Worm (Caenorhabditis elegans): ENCODE measurements around the gene Y69H2.17.

The Y69H2.17 gene

DNA sequence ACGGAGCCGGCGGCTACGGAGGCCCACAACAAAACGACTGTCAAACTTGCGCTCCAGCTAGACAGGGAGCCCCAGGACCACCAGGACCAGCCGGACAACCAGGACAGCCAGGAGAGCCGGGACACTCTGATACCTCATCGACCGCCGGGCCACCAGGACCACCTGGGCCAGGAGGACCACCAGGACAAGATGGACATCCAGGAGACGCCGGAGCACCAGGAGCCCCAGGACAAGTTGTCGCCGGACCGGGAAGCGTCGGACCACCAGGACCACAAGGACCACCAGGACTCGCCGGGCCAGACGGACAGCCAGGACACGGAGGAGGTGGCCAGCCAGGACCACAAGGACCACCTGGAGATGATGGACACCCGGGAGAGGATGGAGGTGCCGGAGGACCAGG lies 45.7 kb upstream of the Y69H2.17 start:
- no peak for TF ChIP-seq T23F11.4 (GFP tag; optimal IDR thresholded peaks at IDR 0.05)
- TF ChIP-seq gmeb-2 (tag; optimal IDR thresholded peaks at IDR 0.05), result no peak
- peak; percentile 3 for TF ChIP-seq ceh-2 (tag; optimal IDR thresholded peaks at IDR 0.05)

DNA sequence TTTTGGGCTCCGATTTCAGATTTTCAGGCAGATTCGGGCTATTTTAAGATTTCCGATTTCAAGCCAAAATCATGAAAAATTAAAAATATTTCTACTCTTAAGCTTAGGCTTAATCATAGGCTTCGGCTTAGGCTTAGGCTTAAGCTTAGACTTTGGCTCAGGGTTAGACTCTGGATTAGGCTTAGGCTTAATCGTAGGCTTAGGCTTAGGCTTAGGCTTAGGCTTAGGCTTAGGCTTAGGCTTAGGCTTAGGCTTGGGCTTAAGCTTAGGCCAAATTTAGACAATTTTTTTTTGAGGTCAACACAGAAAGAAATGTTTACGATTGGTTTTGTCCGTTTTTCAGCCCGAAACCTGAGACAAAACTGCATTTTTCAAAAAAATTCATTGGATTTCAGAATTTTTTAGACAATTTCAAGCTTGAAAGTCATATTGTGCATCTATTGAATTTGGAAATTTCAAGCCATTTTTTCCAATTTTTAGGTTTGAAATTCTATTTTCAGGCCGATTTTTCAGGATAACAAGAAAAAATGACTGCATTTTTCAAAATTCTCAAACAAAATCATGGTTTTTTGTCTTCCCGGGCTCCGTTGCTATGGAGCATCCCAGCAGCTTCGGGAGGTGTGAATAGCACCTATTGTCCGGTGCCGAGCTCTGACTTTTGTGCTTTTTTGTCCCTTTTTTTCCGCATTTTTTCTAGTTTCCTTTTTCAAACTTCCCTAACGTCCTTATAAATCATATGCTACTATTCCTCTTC lies 45.0 kb upstream of the Y69H2.17 start, which contains the start of gene egas-1:
TSS of gene egas-1 (plus strand) at position 704 of the 754 bp plus-strand sequence.
- TF ChIP-seq dve-1 (tag; optimal IDR thresholded peaks at IDR 0.05) (peak; percentile 84), tbx-2 (tag; optimal IDR thresholded peaks at IDR 0.05) (no peak)

DNA sequence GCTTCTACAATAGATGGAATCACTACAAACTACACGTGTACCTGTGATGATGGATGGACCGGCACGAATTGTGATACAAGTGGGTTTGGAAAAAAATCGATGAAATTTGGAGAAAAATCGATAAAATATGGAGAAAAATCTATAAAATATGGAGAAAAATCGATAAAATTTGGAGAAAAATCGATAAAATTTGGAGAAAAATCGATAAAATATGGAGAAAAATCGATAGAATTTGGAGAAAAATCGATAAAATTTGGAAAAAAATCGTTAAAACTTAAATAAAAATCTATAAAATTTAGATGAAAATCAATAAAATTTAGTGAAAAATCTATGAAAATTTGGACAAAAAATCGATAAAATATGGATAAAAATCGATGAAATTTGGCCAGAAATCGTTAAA lies 40.5 kb upstream of the Y69H2.17 start:
- TF ChIP-seq hlh-6 (tag; optimal IDR thresholded peaks at IDR 0.05), result no peak
- TF ChIP-seq odd-2 (tag; optimal IDR thresholded peaks at IDR 0.05), result no peak
- peak; percentile 12 for TF ChIP-seq ceh-48 (tag; optimal IDR thresholded peaks at IDR 0.05)

DNA sequence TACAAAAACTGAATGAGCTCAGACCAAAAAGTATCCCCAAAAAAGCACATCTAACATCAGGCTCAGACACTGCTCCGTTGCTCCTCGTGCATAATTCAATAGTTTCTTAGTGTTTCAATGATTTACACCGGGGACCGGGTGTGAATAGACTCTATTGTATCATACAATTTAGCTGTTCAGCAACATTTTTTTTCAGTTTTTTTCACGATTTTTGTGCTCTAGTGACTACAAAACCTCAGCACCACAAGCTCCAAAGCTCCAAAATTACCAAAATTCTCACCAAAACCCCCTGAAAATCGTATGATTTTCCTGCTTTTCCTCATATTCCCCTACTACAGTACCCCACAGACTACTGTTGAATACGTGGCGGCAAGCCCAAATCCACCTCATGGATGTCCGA lies 34.7 kb upstream of the Y69H2.17 start, which contains the start of gene egas-2:
TSS of gene egas-2 (plus strand) at position 301 of the 400 bp plus-strand sequence.
- TF ChIP-seq ceh-45 (GFP tag; IDR thresholded peaks at IDR 0.05) (no peak), ceh-2 (tag; optimal IDR thresholded peaks at IDR 0.05) (no peak), pax-1 (tag; optimal IDR thresholded peaks at IDR 0.05) (no peak)

DNA sequence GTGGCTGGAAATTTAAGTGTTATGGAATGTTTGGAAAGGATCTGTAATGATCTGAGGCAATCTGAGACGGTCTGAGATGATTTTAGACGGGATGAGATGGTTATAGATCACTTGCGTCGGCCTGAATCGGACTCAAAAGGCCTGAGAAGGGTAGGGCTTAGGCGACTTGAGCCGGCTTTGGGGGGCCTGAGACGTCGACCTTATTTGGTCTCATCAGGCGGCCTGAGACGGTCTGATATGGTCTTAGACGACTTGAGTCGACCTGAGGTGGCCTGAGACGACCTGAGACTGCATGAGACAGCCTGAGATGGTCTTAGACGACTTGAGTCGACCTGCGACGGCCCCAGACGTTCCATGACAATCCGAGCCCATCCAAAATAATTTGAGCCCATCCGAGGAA lies 28.4 kb upstream of the Y69H2.17 start:
- no peak for TF ChIP-seq dmd-4 (tag; optimal IDR thresholded peaks at IDR 0.05; ENCODE audit: borderline replicate concordance)
- no peak for TF ChIP-seq ceh-2 (tag; optimal IDR thresholded peaks at IDR 0.05)
- no peak for TF ChIP-seq ceh-31 (tag; optimal IDR thresholded peaks at IDR 0.05)
- no peak for TF ChIP-seq che-1 (tag; optimal IDR thresholded peaks at IDR 0.05)
- no peak for TF ChIP-seq ceh-30 (tag; optimal IDR thresholded peaks at IDR 0.05)
- TF ChIP-seq hlh-6 (tag; optimal IDR thresholded peaks at IDR 0.05), result no peak
- TF ChIP-seq pat-9 (tag; optimal IDR thresholded peaks at IDR 0.05), result no peak
- TF ChIP-seq C38D4.7 (GFP tag; optimal IDR thresholded peaks at IDR 0.05), result no peak
- no peak for TF ChIP-seq unc-42 (tag; optimal IDR thresholded peaks at IDR 0.05)

DNA sequence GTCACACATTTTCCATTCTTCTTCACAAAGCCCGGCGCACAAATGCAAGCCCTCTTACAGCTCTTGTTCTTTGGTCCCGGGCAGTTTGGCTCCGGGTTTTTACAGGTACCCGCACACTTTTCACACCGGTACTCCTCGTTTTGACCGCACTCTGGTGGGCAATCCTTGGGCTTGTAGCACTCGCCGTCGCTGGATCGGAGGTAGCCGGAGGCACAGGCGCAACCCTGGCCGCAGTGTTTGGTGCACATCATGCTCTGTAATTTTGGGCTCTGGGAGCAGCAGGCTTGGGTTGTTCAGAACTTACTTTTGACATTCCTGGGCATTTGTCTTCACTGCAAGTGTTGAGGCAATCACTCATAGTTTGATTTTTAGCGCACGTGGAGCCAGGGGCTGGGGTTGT lies 27.3 kb upstream of the Y69H2.17 start:
- TF ChIP-seq fax-1 (tag; optimal IDR thresholded peaks at IDR 0.05) (no peak), gmeb-2 (tag; optimal IDR thresholded peaks at IDR 0.05) (no peak), rnt-1 (tag; optimal IDR thresholded peaks at IDR 0.05) (no peak), elt-4 (tag; optimal IDR thresholded peaks at IDR 0.05) (no peak), pat-9 (tag; optimal IDR thresholded peaks at IDR 0.05) (no peak), tbx-2 (tag; optimal IDR thresholded peaks at IDR 0.05) (no peak), npax-4 (tag; optimal IDR thresholded peaks at IDR 0.05) (no peak), zip-5 (tag; optimal IDR thresholded peaks at IDR 0.05) (no peak), unc-42 (tag; optimal IDR thresholded peaks at IDR 0.05) (no peak), ceh-24 (tag; optimal IDR thresholded peaks at IDR 0.05) (no peak)

DNA sequence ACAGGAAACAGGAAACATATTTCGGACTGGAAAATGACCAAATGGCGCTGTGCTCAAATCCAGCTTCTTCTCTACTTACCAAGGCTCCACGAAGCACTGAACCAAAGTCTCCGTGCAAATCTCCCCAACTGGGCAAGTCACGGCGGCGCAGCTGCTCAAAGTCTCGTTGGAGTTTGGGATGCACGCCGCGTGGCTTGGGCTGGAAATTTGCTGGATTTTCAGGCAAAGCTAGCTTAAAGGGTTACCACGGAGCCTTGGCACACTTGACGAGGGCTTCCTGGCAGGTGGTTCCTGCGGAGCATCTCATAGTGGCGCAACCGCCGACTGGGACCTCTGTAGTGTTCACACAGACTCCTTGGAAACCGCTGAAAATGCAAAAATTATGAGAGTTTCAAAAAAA lies 25.8 kb upstream of the Y69H2.17 start:
- TF ChIP-seq ceh-30 (tag; optimal IDR thresholded peaks at IDR 0.05) (no peak), hlh-8 (tag; optimal IDR thresholded peaks at IDR 0.05) (no peak), nhr-11 (tag; optimal IDR thresholded peaks at IDR 0.05) (no peak), fkh-10 (GFP tag; optimal IDR thresholded peaks at IDR 0.05) (no peak), unc-86 (tag; optimal IDR thresholded peaks at IDR 0.05) (no peak), hlh-30 (tag; optimal IDR thresholded peaks at IDR 0.05; ENCODE audit: insufficient read depth) (no peak), pat-9 (tag; optimal IDR thresholded peaks at IDR 0.05) (no peak), elt-2 (tag; optimal IDR thresholded peaks at IDR 0.05) (no peak), lin-11 (tag; optimal IDR thresholded peaks at IDR 0.05) (no peak), rnt-1 (tag; optimal IDR thresholded peaks at IDR 0.05) (no peak), ceh-9 (tag; optimal IDR thresholded peaks at IDR 0.05) (no peak)

All from whole organism, late embryonic.